Fruit fly (Drosophila melanogaster) whole organism, embryonic: ENCODE results near the gene CG10907.
A peak's percentile ranks its signal among the peaks of the same experiment; 100 is the strongest.

Experiments used
- Aef1 ChIP-seq: fragments of 200-800 bp; sonication (Bioruptor generic); IDR thresholded peaks from 3 replicates; pipeline ENCODE4 v1.3.6; 2022; ENCODE audit warnings: missing biosample characterization, missing genetic modification characterization
- Antp ChIP-seq: fragments of 200-800 bp; sonication (Bioruptor generic); optimal IDR thresholded peaks from 3 replicates; lab custom pipeline; 2016; ENCODE audit warnings: missing biosample characterization, missing genetic modification characterization
- Bdp1 ChIP-seq: fragments of 200-800 bp; sonication (Bioruptor generic); optimal IDR thresholded peaks from 3 replicates; lab custom pipeline; 2016; ENCODE audit warnings: missing biosample characterization, missing genetic modification characterization
- CG10209 ChIP-seq: fragments of 200-800 bp; sonication (Bioruptor generic); optimal IDR thresholded peaks from 3 replicates; lab custom pipeline; 2017; ENCODE audit warnings: missing biosample characterization, mild to moderate bottlenecking, missing genetic modification characterization, missing genetic modification reagents
- CG10274 ChIP-seq: fragments of 200-800 bp; sonication (Bioruptor generic); optimal IDR thresholded peaks from 3 replicates; lab custom pipeline; 2017; ENCODE audit warnings: missing biosample characterization, mild to moderate bottlenecking, missing genetic modification characterization
- CG10543 ChIP-seq: fragments of 200-800 bp; sonication (Bioruptor generic); optimal IDR thresholded peaks from 3 replicates; lab custom pipeline; 2017; ENCODE audit warnings: missing biosample characterization, mild to moderate bottlenecking, missing genetic modification characterization, moderate library complexity
- CG12659 ChIP-seq: fragments of 200-800 bp; sonication (Bioruptor generic); optimal IDR thresholded peaks from 3 replicates; lab custom pipeline; 2017; ENCODE audit warnings: mild to moderate bottlenecking, missing biosample characterization, missing genetic modification reagents, missing genetic modification characterization
- CG13123 ChIP-seq: fragments of 200-800 bp; sonication (Bioruptor generic); optimal IDR thresholded peaks from 2 replicates; lab custom pipeline; 2016; ENCODE audit warnings: missing biosample characterization, missing genetic modification characterization
- CG13296 ChIP-seq: fragments of 200-800 bp; sonication (Bioruptor generic); optimal IDR thresholded peaks from 3 replicates; lab custom pipeline; 2018; ENCODE audit warnings: missing biosample characterization, mild to moderate bottlenecking, missing genetic modification characterization
- CG14050 ChIP-seq: fragments of 200-800 bp; sonication (Bioruptor generic); IDR thresholded peaks from 3 replicates; pipeline ENCODE4 v1.3.6; 2022; ENCODE audit warnings: missing biosample characterization, missing genetic modification characterization
- CG1602 ChIP-seq: fragments of 200-800 bp; sonication (Bioruptor generic); optimal IDR thresholded peaks from 3 replicates; lab custom pipeline; 2016; ENCODE audit warnings: missing biosample characterization, missing genetic modification characterization
- CG16863 ChIP-seq: fragments of 200-800 bp; sonication (Bioruptor generic); optimal IDR thresholded peaks from 3 replicates; lab custom pipeline; 2016; ENCODE audit warnings: missing biosample characterization, missing genetic modification characterization
- CG31441 ChIP-seq: fragments of 200-800 bp; sonication (Bioruptor generic); IDR thresholded peaks from 2 replicates; pipeline ENCODE4 v1.3.6; 2022; ENCODE audit warnings: missing biosample characterization, missing genetic modification characterization
- CG32532 ChIP-seq: fragments of 200-800 bp; sonication (Bioruptor generic); IDR thresholded peaks from 2 replicates; pipeline ENCODE4 v1.3.6; 2022; ENCODE audit warnings: missing biosample characterization, missing genetic modification characterization
- CG3847 ChIP-seq: fragments of 200-800 bp; sonication (Bioruptor generic); IDR thresholded peaks from 2 replicates; pipeline ENCODE4 v1.3.6; 2022; ENCODE audit warnings: missing biosample characterization, missing genetic modification characterization
- CG43689 ChIP-seq: fragments of 200-800 bp; sonication (Bioruptor generic); IDR thresholded peaks from 2 replicates; pipeline ENCODE4 v1.3.6; 2022; ENCODE audit warnings: missing biosample characterization, missing genetic modification characterization
- CG4707 ChIP-seq: fragments of 200-800 bp; sonication (Bioruptor generic); optimal IDR thresholded peaks from 2 replicates; lab custom pipeline; 2018; ENCODE audit warnings: missing biosample characterization, mild to moderate bottlenecking, missing genetic modification characterization, moderate library complexity
- CG5180 ChIP-seq: fragments of 200-800 bp; sonication (Bioruptor generic); optimal IDR thresholded peaks from 3 replicates; lab custom pipeline; 2017; ENCODE audit warnings: missing biosample characterization, missing genetic modification characterization, mild to moderate bottlenecking, moderate library complexity, missing genetic modification reagents
- CG7556 ChIP-seq: fragments of 200-800 bp; sonication (Bioruptor generic); optimal IDR thresholded peaks from 2 replicates; lab custom pipeline; 2017; ENCODE audit warnings: missing biosample characterization, mild to moderate bottlenecking, missing genetic modification characterization
- CG8478 ChIP-seq: fragments of >200 bp; optimal IDR thresholded peaks from 2 replicates; lab custom pipeline; 2018
- CG8944 ChIP-seq: fragments of 200-800 bp; sonication (Bioruptor generic); optimal IDR thresholded peaks from 3 replicates; lab custom pipeline; 2016; ENCODE audit warnings: missing biosample characterization, missing genetic modification characterization
- CkIIα-i1 ChIP-seq: fragments of 200-800 bp; sonication (Bioruptor generic); IDR thresholded peaks from 2 replicates; pipeline ENCODE4 v1.3.6; 2022; ENCODE audit warnings: missing biosample characterization, missing genetic modification characterization
- Dfd ChIP-seq, 2 experiments: fragments of >200 bp; optimal IDR thresholded peaks; 2 replicates each; lab custom pipeline; 2017; ENCODE audit warnings: missing biosample characterization in 2 of 2, missing genetic modification characterization in 2 of 2
- Dp ChIP-seq: fragments of 200-800 bp; sonication (Bioruptor generic); optimal IDR thresholded peaks from 2 replicates; lab custom pipeline; 2018; ENCODE audit warnings: missing biosample characterization, mild to moderate bottlenecking, missing genetic modification characterization, moderate library complexity
- Dref ChIP-seq: fragments of 200-800 bp; sonication (Bioruptor generic); IDR thresholded peaks from 2 replicates; pipeline ENCODE4 v1.3.6; 2022; ENCODE audit warnings: missing biosample characterization, missing genetic modification characterization
- H15 ChIP-seq: fragments of 200-800 bp; sonication (Bioruptor generic); IDR thresholded peaks from 3 replicates; pipeline ENCODE4 v1.3.6; 2022; ENCODE audit warnings: missing biosample characterization, missing genetic modification characterization
- HLH54F ChIP-seq: fragments of 200-800 bp; sonication (Bioruptor generic); optimal IDR thresholded peaks from 3 replicates; lab custom pipeline; 2016; ENCODE audit warnings: missing biosample characterization, missing genetic modification characterization
- Hr3 ChIP-seq: fragments of 200-800 bp; sonication (Bioruptor generic); optimal IDR thresholded peaks from 3 replicates; lab custom pipeline; 2016; ENCODE audit warnings: missing biosample characterization, missing genetic modification characterization
- Hsf ChIP-seq: fragments of 200-800 bp; sonication (Bioruptor generic); optimal IDR thresholded peaks from 3 replicates; lab custom pipeline; 2016; ENCODE audit warnings: missing biosample characterization, missing genetic modification characterization
- Myb ChIP-seq: fragments of 200-800 bp; sonication (Bioruptor generic); optimal IDR thresholded peaks from 2 replicates; lab custom pipeline; 2016; ENCODE audit warnings: missing biosample characterization, missing genetic modification characterization
- Nf-YB ChIP-seq: fragments of 200-800 bp; sonication (Bioruptor generic); optimal IDR thresholded peaks from 3 replicates; lab custom pipeline; 2019; ENCODE audit warnings: missing biosample characterization, mild to moderate bottlenecking, missing genetic modification characterization, moderate library complexity
- aop ChIP-seq: fragments of 200-800 bp; sonication (Bioruptor generic); IDR thresholded peaks from 2 replicates; pipeline ENCODE4 v1.3.6; 2022; ENCODE audit warnings: missing biosample characterization, missing genetic modification characterization
- bab2 ChIP-seq: fragments of 200-800 bp; sonication (Bioruptor generic); optimal IDR thresholded peaks from 2 replicates; lab custom pipeline; 2016; ENCODE audit warnings: missing biosample characterization, missing genetic modification characterization
- bowl ChIP-seq: fragments of 200-800 bp; sonication (Bioruptor generic); IDR thresholded peaks from 2 replicates; pipeline ENCODE4 v1.3.6; 2022; ENCODE audit warnings: missing biosample characterization, missing genetic modification characterization
- btn ChIP-seq: fragments of 200-800 bp; sonication (Bioruptor generic); optimal IDR thresholded peaks from 2 replicates; lab custom pipeline; 2016; ENCODE audit warnings: missing biosample characterization, missing genetic modification characterization
- cato ChIP-seq: fragments of 200-800 bp; sonication (Bioruptor generic); optimal IDR thresholded peaks from 2 replicates; lab custom pipeline; 2016; ENCODE audit warnings: missing biosample characterization, missing genetic modification characterization, borderline replicate concordance
- gfzf ChIP-seq: fragments of 200-800 bp; sonication (Bioruptor generic); optimal IDR thresholded peaks from 2 replicates; lab custom pipeline; 2016; ENCODE audit warnings: missing biosample characterization, mild to moderate bottlenecking, missing genetic modification characterization, moderate library complexity
- ind ChIP-seq: fragments of 200-800 bp; sonication (Bioruptor generic); optimal IDR thresholded peaks from 3 replicates; lab custom pipeline; 2016; ENCODE audit warnings: missing biosample characterization, missing genetic modification characterization
- insv ChIP-seq, 2 experiments: fragments of 200-800 bp; sonication (Bioruptor generic); optimal IDR thresholded peaks; 3 replicates each; lab custom pipeline; 2016 to 2018; ENCODE audit warnings: missing biosample characterization in 2 of 2, missing genetic modification characterization in 2 of 2
- ken ChIP-seq: fragments of 200-800 bp; sonication (Bioruptor generic); IDR thresholded peaks from 3 replicates; pipeline ENCODE4 v1.3.6; 2022; ENCODE audit warnings: missing biosample characterization, missing genetic modification characterization
- lmd ChIP-seq: fragments of 200-800 bp; sonication (Bioruptor generic); IDR thresholded peaks from 2 replicates; pipeline ENCODE4 v1.3.6; 2022; ENCODE audit warnings: missing biosample characterization, missing genetic modification characterization
- mam ChIP-seq: fragments of 200-800 bp; sonication (Bioruptor generic); optimal IDR thresholded peaks from 3 replicates; lab custom pipeline; 2016; ENCODE audit warnings: missing biosample characterization, missing genetic modification characterization
- nom ChIP-seq: fragments of 200-800 bp; sonication (Bioruptor generic); optimal IDR thresholded peaks from 2 replicates; lab custom pipeline; 2017; ENCODE audit warnings: missing biosample characterization, missing genetic modification characterization, mild to moderate bottlenecking, moderate library complexity, missing genetic modification reagents
- psq ChIP-seq: fragments of 200-800 bp; sonication (Bioruptor generic); optimal IDR thresholded peaks from 2 replicates; lab custom pipeline; 2017; ENCODE audit warnings: missing biosample characterization, missing genetic modification characterization
- sisA ChIP-seq: fragments of 200-800 bp; sonication (Bioruptor generic); IDR thresholded peaks from 2 replicates; pipeline ENCODE4 v1.3.6; 2022; ENCODE audit warnings: missing biosample characterization, missing genetic modification characterization
- stc ChIP-seq: fragments of 200-800 bp; sonication (Bioruptor generic); IDR thresholded peaks from 2 replicates; pipeline ENCODE4 v1.3.6; 2022; ENCODE audit warnings: missing biosample characterization, missing genetic modification characterization
- ttk ChIP-seq: fragments of 200-800 bp; sonication (Bioruptor generic); IDR thresholded peaks from 2 replicates; pipeline ENCODE4 v2.1.2; 2022; ENCODE audit warnings: missing biosample characterization, missing genetic modification characterization
- vnd ChIP-seq: fragments of 200-800 bp; sonication (Bioruptor generic); IDR thresholded peaks from 3 replicates; pipeline ENCODE4 v1.3.6; 2022; ENCODE audit warnings: missing biosample characterization, missing genetic modification characterization; ENCODE audit not compliant: partially characterized antibody
- z ChIP-seq: fragments of 200-800 bp; sonication (Bioruptor generic); IDR thresholded peaks from 3 replicates; pipeline ENCODE4 v1.3.6; 2022; ENCODE audit warnings: missing biosample characterization, missing genetic modification characterization
- zf30C ChIP-seq: fragments of 200-800 bp; sonication (Bioruptor generic); optimal IDR thresholded peaks from 3 replicates; lab custom pipeline; 2018; ENCODE audit warnings: missing biosample characterization, mild to moderate bottlenecking, missing genetic modification characterization

CG10907 gene

DNA sequence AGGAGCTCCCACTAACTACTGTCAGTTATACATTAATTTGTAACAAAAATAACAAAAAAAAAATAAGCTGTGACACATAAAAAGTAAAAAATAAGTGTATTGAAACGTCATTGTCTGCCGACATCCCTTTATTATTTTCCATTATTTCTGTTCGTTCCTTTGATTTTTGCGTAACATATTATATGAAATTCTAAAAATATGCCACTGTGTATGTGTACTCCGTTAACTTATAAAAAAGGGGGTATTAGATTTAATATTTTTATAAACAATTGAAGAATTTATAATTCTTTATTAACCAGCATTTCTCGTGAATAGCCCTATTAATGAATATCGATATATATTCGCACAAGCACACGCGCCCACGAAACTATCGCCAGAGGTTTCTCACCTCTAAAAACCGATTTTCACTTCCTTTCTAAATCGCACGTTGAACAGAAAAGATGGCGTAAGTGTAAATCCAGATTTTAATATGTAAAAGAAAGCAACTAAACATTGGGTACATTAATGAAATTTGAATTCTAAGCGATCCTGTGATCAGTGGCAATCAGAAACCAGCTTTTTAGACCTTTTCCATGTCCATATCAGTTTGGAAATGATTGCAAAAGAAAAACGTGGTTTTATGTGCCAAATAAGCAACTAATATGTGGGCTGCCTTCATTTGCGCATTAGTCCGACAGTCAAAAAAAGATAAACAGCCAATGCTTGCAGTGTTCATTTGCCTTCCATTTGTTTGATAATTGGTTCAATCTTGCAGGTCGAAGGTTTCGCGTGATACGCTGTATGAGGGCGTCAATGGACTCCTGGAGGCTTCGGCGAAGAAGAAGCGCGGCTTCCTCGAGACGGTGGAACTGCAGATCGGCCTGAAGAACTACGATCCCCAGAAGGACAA lies 29.4 kb downstream of the CG10907 start, which contains the start of gene RpL10Ab (continued):
- TF ChIP-seq btn (GFP tag; lab: Kevin White, UChicago): no peak
- TF ChIP-seq ttk (GFP tag; lab: Robert Waterston, UW): peak; percentile 48; the same call in 1 of the 2 replicates
- TF ChIP-seq psq (GFP tag; lab: Kevin White, UChicago): no peak
- no peak for TF ChIP-seq gfzf (GFP tag; lab: Kevin White, UChicago)
- TF ChIP-seq aop: no peak
- TF ChIP-seq CG32532: peak; percentile 78
- no peak for TF ChIP-seq bab2 (GFP tag; lab: Kevin White, UChicago)
- TF ChIP-seq nom (GFP tag; lab: Kevin White, UChicago): peak; percentile 40
- peak; percentile 32 for TF ChIP-seq CG10274 (GFP tag; lab: Kevin White, UChicago)
- peak; percentile 45 for TF ChIP-seq CG3847 (GFP tag; lab: Robert Waterston, UW)
- TF ChIP-seq CG43689 (GFP tag; lab: Robert Waterston, UW): peak; percentile 23; the same call in 1 of the 2 replicates
- TF ChIP-seq CG4707: peak; percentile 63
- TF ChIP-seq CG10209 (GFP tag; lab: Kevin White, UChicago): peak; percentile 55
- TF ChIP-seq Aef1 (GFP tag; lab: Robert Waterston, UW): peak; percentile 32; the same call in 1 of the 3 replicates
- no peak for TF ChIP-seq Myb (GFP tag; lab: Kevin White, UChicago)
- peak; percentile 0 for TF ChIP-seq Nf-YB
- TF ChIP-seq CG7556: peak; percentile 63
- peak; percentile 39 for TF ChIP-seq mam (GFP tag; lab: Kevin White, UChicago)
- TF ChIP-seq stc: no peak; the same call in 1 of the 2 replicates
- TF ChIP-seq CG8478 (lab: Kevin White, UChicago): no peak
- TF ChIP-seq H15 (GFP tag; lab: Robert Waterston, UW): peak; percentile 68; the same call in 2 of the 3 replicates
- TF ChIP-seq Bdp1 (GFP tag; lab: Kevin White, UChicago): no peak
- peak; percentile 72 for TF ChIP-seq sisA (GFP tag; lab: Robert Waterston, UW)
- TF ChIP-seq Dref (GFP tag; lab: Robert Waterston, UW): peak; percentile 78
- TF ChIP-seq CG14050 (GFP tag; lab: Robert Waterston, UW): no peak
- TF ChIP-seq Hsf (GFP tag; lab: Kevin White, UChicago): peak; percentile 46
- peak; percentile 27 for TF ChIP-seq CG16863 (GFP tag; lab: Kevin White, UChicago)
- TF ChIP-seq zf30C (GFP tag; lab: Kevin White, UChicago): no peak
- TF ChIP-seq CG8944 (GFP tag; lab: Kevin White, UChicago): no peak
- peak; percentile 47 for TF ChIP-seq CG12659 (GFP tag; lab: Kevin White, UChicago)
- TF ChIP-seq HLH54F: peak; percentile 32
- TF ChIP-seq CkIIα-i1 (GFP tag; lab: Robert Waterston, UW): 0 out of 2 replicates have a peak, but pooled peaks have one; percentile 15
- peak; percentile 15 for TF ChIP-seq cato (GFP tag; lab: Kevin White, UChicago)
- TF ChIP-seq CG1602 (GFP tag; lab: Kevin White, UChicago): peak; percentile 55
- peak; percentile 58 for TF ChIP-seq CG13296 (GFP tag; lab: Kevin White, UChicago)
- TF ChIP-seq ken (GFP tag; lab: Robert Waterston, UW): peak; percentile 49; the same call in 1 of the 3 replicates
- no peak for TF ChIP-seq bowl (GFP tag; lab: Robert Waterston, UW)
- no peak for TF ChIP-seq Dp (GFP tag; lab: Kevin White, UChicago)
- TF ChIP-seq Antp (GFP tag; lab: Kevin White, UChicago): no peak
- peak; percentile 71 for TF ChIP-seq lmd
- no peak for TF ChIP-seq z (GFP tag; lab: Robert Waterston, UW)
- TF ChIP-seq CG31441 (GFP tag; lab: Robert Waterston, UW): peak; percentile 80
- peak; percentile 74 for TF ChIP-seq vnd (GFP tag; lab: Robert Waterston, UW)
- no peak for TF ChIP-seq Dfd (GFP tag; optimal IDR thresholded peaks at IDR 0.05; lab: Kevin White, UChicago)
- TF ChIP-seq insv (GFP tag; optimal IDR thresholded peaks at IDR 0.05; lab: Kevin White, UChicago): no peak
- peak; percentile 54 for TF ChIP-seq CG10543 (GFP tag; lab: Kevin White, UChicago)
- no peak for TF ChIP-seq CG13123 (GFP tag; lab: Kevin White, UChicago)
- TF ChIP-seq CG5180 (GFP tag; lab: Kevin White, UChicago): no peak
- peak; percentile 70 for TF ChIP-seq Hr3
- peak; percentile 71 for TF ChIP-seq ind (GFP tag; lab: Kevin White, UChicago)
